Fruit fly (Drosophila melanogaster): Measurements from ENCODE around the gene CG5906.

Gene CG5906

DNA sequence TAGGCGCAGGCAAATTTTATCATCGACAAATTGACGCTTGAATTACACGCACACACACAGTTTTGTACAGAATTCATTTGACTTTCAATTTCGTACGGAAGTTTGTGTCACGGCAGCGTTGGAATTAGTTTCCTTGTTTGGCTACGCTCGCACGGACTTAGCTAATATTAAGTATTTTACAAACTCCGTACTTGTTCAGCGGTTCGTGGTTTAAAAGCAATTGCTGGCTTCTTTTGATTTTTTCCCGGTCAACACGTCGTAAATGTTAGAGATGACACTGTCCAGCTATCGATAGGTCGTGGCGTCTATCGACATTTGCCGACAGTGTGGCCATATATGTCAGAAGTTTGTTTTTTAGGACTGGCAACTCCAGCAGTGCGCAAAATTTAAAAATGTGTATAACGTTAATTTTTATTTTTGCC is 37.8 kb downstream of the CG5906 start, which contains the start of gene CycA (continued):
- peak; percentile 63 for TF ChIP-seq HLH4C (GFP tag; IDR thresholded peaks at IDR 0.05; ENCODE audit: partially characterized antibody)
- no peak for TF ChIP-seq chif (GFP tag; optimal IDR thresholded peaks at IDR 0.05)
- peak; percentile 66 for TF ChIP-seq CG15514 (GFP tag; optimal IDR thresholded peaks at IDR 0.05)
- TF ChIP-seq Myb (GFP tag; optimal IDR thresholded peaks at IDR 0.05), result peak; percentile 85
- TF ChIP-seq CG11504 (tag; optimal IDR thresholded peaks at IDR 0.05), result peak; percentile 61
- TF ChIP-seq tup (GFP tag; optimal IDR thresholded peaks at IDR 0.05), result no peak
- peak; percentile 37 for TF ChIP-seq Fer1 (GFP tag; optimal IDR thresholded peaks at IDR 0.05)
- TF ChIP-seq CG3995 (GFP tag; optimal IDR thresholded peaks at IDR 0.05), result peak; percentile 12
- TF ChIP-seq CG12659 (GFP tag; optimal IDR thresholded peaks at IDR 0.05), result peak; percentile 52
- peak; percentile 29 for TF ChIP-seq CG4617 (GFP tag; optimal IDR thresholded peaks at IDR 0.05; ENCODE audit: borderline replicate concordance)
- TF ChIP-seq CG9727 (GFP tag; optimal IDR thresholded peaks at IDR 0.05), result peak; percentile 4
- TF ChIP-seq CG30403 (GFP tag; optimal IDR thresholded peaks at IDR 0.05), result peak; percentile 12
- peak; percentile 87 for TF ChIP-seq CG2116 (GFP tag; optimal IDR thresholded peaks at IDR 0.05)
- TF ChIP-seq BtbVII (GFP tag; optimal IDR thresholded peaks at IDR 0.05), result no peak
- no peak for TF ChIP-seq wor (GFP tag; IDR thresholded peaks at IDR 0.05)
- peak in 1 of 2 experiments; percentile 24 for TF ChIP-seq crp (GFP tag; optimal IDR thresholded peaks at IDR 0.05)
- peak; percentile 65 for TF ChIP-seq mld (GFP tag; IDR thresholded peaks at IDR 0.05; ENCODE audit: partially characterized antibody)
- TF ChIP-seq CG3281 (GFP tag; optimal IDR thresholded peaks at IDR 0.05), result no peak
- TF ChIP-seq vnd (GFP tag; IDR thresholded peaks at IDR 0.05; ENCODE audit: partially characterized antibody), result peak; percentile 74; the same call in 2 of the 3 replicates
- peak; percentile 82 for TF ChIP-seq stwl (tag; optimal IDR thresholded peaks at IDR 0.05)
- TF ChIP-seq amos (GFP tag; IDR thresholded peaks at IDR 0.05; ENCODE audit: partially characterized antibody), result peak; percentile 94
- no peak for TF ChIP-seq Fer2 (tag; optimal IDR thresholded peaks at IDR 0.05)
- TF ChIP-seq sna (GFP tag; IDR thresholded peaks at IDR 0.05; ENCODE audit: partially characterized antibody), result peak; percentile 77
- peak; percentile 22 for TF ChIP-seq Max (GFP tag; optimal IDR thresholded peaks at IDR 0.05)
- peak; percentile 15 for TF ChIP-seq CG12155 (GFP tag; optimal IDR thresholded peaks at IDR 0.05)
- TF ChIP-seq repo (GFP tag; optimal IDR thresholded peaks at IDR 0.05), result no peak
- peak; percentile 79 for TF ChIP-seq CG34224 (GFP tag; IDR thresholded peaks at IDR 0.05; ENCODE audit: partially characterized antibody)
- TF ChIP-seq E2f2 (GFP tag; IDR thresholded peaks at IDR 0.05), result peak; percentile 100
- no peak for TF ChIP-seq bcd (GFP tag; optimal IDR thresholded peaks at IDR 0.05)
- peak; percentile 10 for TF ChIP-seq HmgD (GFP tag; optimal IDR thresholded peaks at IDR 0.05)
- TF ChIP-seq twi (tag; optimal IDR thresholded peaks at IDR 0.05), result peak; percentile 13
- TF ChIP-seq inv (GFP tag; IDR thresholded peaks at IDR 0.05; ENCODE audit: partially characterized antibody), result peak; percentile 78
- TF ChIP-seq chm (GFP tag; IDR thresholded peaks at IDR 0.05), result peak; percentile 37; the same call in 1 of the 2 replicates
- TF ChIP-seq HLH54F (GFP tag; optimal IDR thresholded peaks at IDR 0.05), result no peak
- TF ChIP-seq gem (tag; optimal IDR thresholded peaks at IDR 0.05), result no peak
- TF ChIP-seq NFAT (GFP tag; IDR thresholded peaks at IDR 0.05), result no peak
- peak; percentile 83 for TF ChIP-seq Ets97D (GFP tag; optimal IDR thresholded peaks at IDR 0.05)
- peak; percentile 88 for TF ChIP-seq CG6791 (GFP tag; IDR thresholded peaks at IDR 0.05; ENCODE audit: partially characterized antibody)
- TF ChIP-seq CG3163 (GFP tag; optimal IDR thresholded peaks at IDR 0.05), result peak; percentile 46
- TF ChIP-seq org-1 (GFP tag; optimal IDR thresholded peaks at IDR 0.05), result no peak
- TF ChIP-seq ro (GFP tag; IDR thresholded peaks at IDR 0.05), result no peak
- TF ChIP-seq Stat92E (GFP tag; optimal IDR thresholded peaks at IDR 0.05), result peak in 1 of 3 experiments; percentile 69
- no peak for TF ChIP-seq Mes4 (GFP tag; optimal IDR thresholded peaks at IDR 0.05)
- peak; percentile 93 for TF ChIP-seq cg (GFP tag; optimal IDR thresholded peaks at IDR 0.05)
- TF ChIP-seq CG3065 (GFP tag; optimal IDR thresholded peaks at IDR 0.05), result no peak
- TF ChIP-seq Abd-B (GFP tag; optimal IDR thresholded peaks at IDR 0.05), result peak; percentile 41
- no peak for TF ChIP-seq CG18764 (GFP tag; optimal IDR thresholded peaks at IDR 0.05)
- peak; percentile 13 for TF ChIP-seq CG2120 (GFP tag; optimal IDR thresholded peaks at IDR 0.05)
- peak; percentile 76 for TF ChIP-seq hb (GFP tag; IDR thresholded peaks at IDR 0.05; ENCODE audit: partially characterized antibody)
